Worm (Caenorhabditis elegans) whole organism, young adult: ENCODE measurements around the gene lgc-21.

Experiments used
- B0019.2 ChIP-seq: fragments of 200-800 bp; sonication (Bioruptor generic); conservative IDR thresholded peaks from 2 replicates; pipeline ENCODE4 v1.3.6; 2022; ENCODE audit warnings: missing genetic modification reagents, missing genetic modification characterization, missing compliant biosample characterization
- B0261.1 ChIP-seq: sonication (generic microtip); optimal IDR thresholded peaks from 2 replicates; lab custom pipeline; 2016; ENCODE audit warnings: mild to moderate bottlenecking, missing genetic modification characterization, moderate library complexity, missing compliant biosample characterization
- C06A6.2 ChIP-seq: fragments of 200-800 bp; sonication (Bioruptor generic); conservative IDR thresholded peaks from 2 replicates; pipeline ENCODE4 v1.3.6; 2022; ENCODE audit warnings: missing genetic modification characterization, missing compliant biosample characterization
- F55B11.4 ChIP-seq: sonication (generic microtip); optimal IDR thresholded peaks from 2 replicates; lab custom pipeline; 2016; ENCODE audit warnings: missing compliant biosample characterization, missing genetic modification characterization, borderline replicate concordance; ENCODE audit not compliant: insufficient read depth
- K12H6.12 ChIP-seq: fragments of 200-800 bp; sonication (Bioruptor generic); optimal IDR thresholded peaks from 2 replicates; lab custom pipeline; 2018; ENCODE audit warnings: mild to moderate bottlenecking, missing genetic modification characterization, missing compliant biosample characterization
- Y53G8AR.9 ChIP-seq: fragments of 200-800 bp; sonication (Bioruptor generic); conservative IDR thresholded peaks from 2 replicates; pipeline ENCODE4 v1.3.6; 2022; ENCODE audit warnings: missing genetic modification reagents, missing genetic modification characterization, missing compliant biosample characterization
- Y95B8A.8 ChIP-seq: fragments of 200-800 bp; sonication (Bioruptor generic); IDR thresholded peaks from 2 replicates; pipeline ENCODE4 v1.3.6; 2022; ENCODE audit warnings: missing genetic modification reagents, missing genetic modification characterization, missing compliant biosample characterization
- attf-5 ChIP-seq: fragments of 200-800 bp; sonication (Bioruptor generic); optimal IDR thresholded peaks from 2 replicates; lab custom pipeline; 2018; ENCODE audit warnings: mild to moderate bottlenecking, missing genetic modification characterization, missing compliant biosample characterization
- attf-6 ChIP-seq: fragments of 200-800 bp; sonication (Bioruptor generic); IDR thresholded peaks from 2 replicates; pipeline ENCODE4 v1.3.6; 2022; ENCODE audit warnings: missing genetic modification reagents, missing genetic modification characterization, missing compliant biosample characterization
- ccch-3 ChIP-seq: fragments of 200-800 bp; sonication (Bioruptor generic); optimal IDR thresholded peaks from 2 replicates; lab custom pipeline; 2018; ENCODE audit warnings: mild to moderate bottlenecking, missing genetic modification characterization, missing compliant biosample characterization
- cebp-1 ChIP-seq, 2 experiments: fragments of 200-800 bp in 1 of 2; sonication (Bioruptor generic) in 1 of 2; sonication (generic microtip) in 1 of 2; IDR thresholded peaks in 1 of 2; optimal IDR thresholded peaks in 1 of 2; 2 replicates each; pipeline versions ENCODE4 v1.3.6 to Lab custom; 2017 to 2022; ENCODE audit warnings: missing compliant biosample characterization in 2 of 2, missing genetic modification characterization in 2 of 2, mild to moderate bottlenecking in 1 of 2, missing genetic modification reagents in 1 of 2, moderate library complexity in 1 of 2
- ceh-100 ChIP-seq: fragments of 200-800 bp; sonication (Bioruptor generic); IDR thresholded peaks from 2 replicates; pipeline ENCODE4 v1.3.6; 2022; ENCODE audit warnings: missing genetic modification reagents, missing genetic modification characterization, missing compliant biosample characterization
- ceh-27 ChIP-seq: fragments of 200-800 bp; sonication (Bioruptor generic); optimal IDR thresholded peaks from 2 replicates; lab custom pipeline; 2018; ENCODE audit warnings: mild to moderate bottlenecking, missing genetic modification characterization, moderate library complexity, missing compliant biosample characterization
- die-1 ChIP-seq: sonication (generic microtip); optimal IDR thresholded peaks from 2 replicates; lab custom pipeline; 2016; ENCODE audit warnings: missing genotype, mild to moderate bottlenecking, missing genetic modification characterization, missing compliant biosample characterization
- dpl-1 ChIP-seq: fragments of 150-350 bp; optimal IDR thresholded peaks from 2 replicates; lab custom pipeline; 2014; ENCODE audit warnings: missing biosample characterization, missing genetic modification reagents, missing genetic modification characterization
- egrh-3 ChIP-seq: fragments of 200-800 bp; sonication (Bioruptor generic); IDR thresholded peaks from 2 replicates; pipeline ENCODE4 v1.3.6; 2022; ENCODE audit warnings: missing genetic modification reagents, missing genetic modification characterization, missing compliant biosample characterization
- hmg-1.2 ChIP-seq: fragments of 200-800 bp; sonication (Bioruptor generic); IDR thresholded peaks from 2 replicates; pipeline ENCODE4 v1.3.6; 2022; ENCODE audit warnings: missing genetic modification reagents, missing genetic modification characterization, missing compliant biosample characterization
- hrde-1 ChIP-seq: sonication (generic microtip); optimal IDR thresholded peaks from 2 replicates; lab custom pipeline; 2016; ENCODE audit warnings: missing genetic modification characterization, mild to moderate bottlenecking, missing compliant biosample characterization, moderate library complexity, missing genotype, missing genetic modification reagents, borderline replicate concordance
- hsf-1 ChIP-seq: fragments of 200-800 bp; sonication (Bioruptor generic); IDR thresholded peaks from 2 replicates; pipeline ENCODE4 v1.3.6; 2022; ENCODE audit warnings: missing genetic modification reagents, missing genetic modification characterization, missing compliant biosample characterization
- lag-1 ChIP-seq: fragments of 200-800 bp; sonication (Bioruptor generic); IDR thresholded peaks from 2 replicates; pipeline ENCODE4 v1.3.6; 2022; ENCODE audit warnings: missing genetic modification reagents, missing genetic modification characterization, missing compliant biosample characterization
- lin-26 ChIP-seq: fragments of 200-800 bp; sonication (Bioruptor generic); IDR thresholded peaks from 2 replicates; pipeline ENCODE4 v1.3.6; 2022; ENCODE audit warnings: missing genetic modification reagents, missing genetic modification characterization, missing compliant biosample characterization
- lin-40 ChIP-seq: sonication (generic microtip); optimal IDR thresholded peaks from 2 replicates; lab custom pipeline; 2016; ENCODE audit warnings: missing genetic modification characterization, mild to moderate bottlenecking, missing compliant biosample characterization, missing genotype, missing genetic modification reagents
- madf-10 ChIP-seq: sonication (generic microtip); optimal IDR thresholded peaks from 2 replicates; lab custom pipeline; 2016; ENCODE audit warnings: mild to moderate bottlenecking, missing genetic modification characterization, missing compliant biosample characterization
- madf-6 ChIP-seq: fragments of 200-800 bp; sonication (Bioruptor generic); IDR thresholded peaks from 2 replicates; pipeline ENCODE4 v1.3.6; 2022; ENCODE audit warnings: missing genetic modification reagents, missing genetic modification characterization, missing compliant biosample characterization
- mes-4 ChIP-seq: sonication (generic microtip); optimal IDR thresholded peaks from 2 replicates; lab custom pipeline; 2016; ENCODE audit warnings: missing genotype, missing genetic modification characterization, missing compliant biosample characterization
- pbrm-1 ChIP-seq: fragments of 200-800 bp; sonication (Bioruptor generic); IDR thresholded peaks from 2 replicates; pipeline ENCODE4 v1.3.6; 2022; ENCODE audit warnings: missing genetic modification reagents, missing genetic modification characterization, missing compliant biosample characterization
- pha-4 ChIP-seq: fragments of 150-350 bp; sonication (generic microtip); optimal IDR thresholded peaks from 2 replicates; lab custom pipeline; 2014; ENCODE audit warnings: missing biosample characterization, missing genetic modification reagents, missing genetic modification characterization
- rcor-1 ChIP-seq: fragments of 200-800 bp; sonication (Bioruptor generic); IDR thresholded peaks from 2 replicates; pipeline ENCODE4 v1.3.6; 2022; ENCODE audit warnings: missing genetic modification reagents, missing genetic modification characterization, missing compliant biosample characterization
- snpc-1.3 ChIP-seq: sonication (generic microtip); optimal IDR thresholded peaks from 2 replicates; lab custom pipeline; 2017; ENCODE audit warnings: missing genetic modification characterization, mild to moderate bottlenecking, missing compliant biosample characterization, antibody characterized with exemption, moderate library complexity, missing genotype, missing genetic modification reagents; ENCODE audit not compliant: insufficient read depth
- snpc-4 ChIP-seq, 5 experiments: fragments of 150-350 bp in 1 of 5; sonication (generic microtip) in 4 of 5; optimal IDR thresholded peaks; 2 replicates each; lab custom pipeline; 2014 to 2018; ENCODE audit warnings: missing genetic modification characterization in 5 of 5, missing biosample characterization in 3 of 5, antibody characterized with exemption in 2 of 5, mild to moderate bottlenecking in 2 of 5, missing compliant biosample characterization in 2 of 5, missing genotype in 2 of 5, moderate library complexity in 2 of 5, missing genetic modification reagents in 1 of 5
- somi-1 ChIP-seq: fragments of 200-800 bp; sonication (Bioruptor generic); optimal IDR thresholded peaks from 2 replicates; lab custom pipeline; 2018; ENCODE audit warnings: mild to moderate bottlenecking, missing genetic modification characterization, missing compliant biosample characterization
- tbp1 ChIP-seq: fragments of 200-800 bp; sonication (Bioruptor generic); optimal IDR thresholded peaks from 2 replicates; lab custom pipeline; 2018; ENCODE audit warnings: mild to moderate bottlenecking, missing genetic modification characterization, missing compliant biosample characterization
- tbx-9 ChIP-seq: sonication (generic microtip); optimal IDR thresholded peaks from 2 replicates; lab custom pipeline; 2016; ENCODE audit warnings: borderline replicate concordance, missing genetic modification characterization, inconsistent platforms, missing compliant biosample characterization
- ztf-18 ChIP-seq: sonication (generic microtip); optimal IDR thresholded peaks from 2 replicates; lab custom pipeline; 2016; ENCODE audit warnings: missing genotype, mild to moderate bottlenecking, missing genetic modification characterization, missing compliant biosample characterization
- ztf-26 ChIP-seq: sonication (generic microtip); optimal IDR thresholded peaks from 2 replicates; lab custom pipeline; 2017; ENCODE audit warnings: missing genetic modification characterization, missing compliant biosample characterization

lgc-21 gene

ce11 chrX:14101986-14102385, 34.2 kb upstream of the lgc-21 start, which contains the start of gene F16B12.6 (continued):
- peak; percentile 37 for TF ChIP-seq ztf-18 (tag; lab: Kevin White, UChicago)
- TF ChIP-seq egrh-3 (GFP tag; lab: Robert Waterston, UW), result peak; percentile 29; the same call in 1 of the 2 replicates
- TF ChIP-seq Y95B8A.8, result no peak
- TF ChIP-seq lag-1 (GFP tag; lab: Robert Waterston, UW), result no peak
- TF ChIP-seq madf-10 (tag; lab: Kevin White, UChicago), result peak; percentile 31
- TF ChIP-seq lin-40 (tag; lab: Kevin White, UChicago), result peak; percentile 64
- TF ChIP-seq snpc-4 (GFP tag; optimal IDR thresholded peaks at IDR 0.05; lab: Kevin White, UChicago), result no peak
- peak in 3 of 4 experiments; percentile 16 to 49 (median 17) for TF ChIP-seq snpc-4 (tag; optimal IDR thresholded peaks at IDR 0.05; lab: Kevin White, UChicago)
- peak; percentile 71 for TF ChIP-seq K12H6.12 (tag; lab: Kevin White, UChicago)
- TF ChIP-seq madf-6 (GFP tag; lab: Robert Waterston, UW), result peak; percentile 43; the same call in 1 of the 2 replicates
- TF ChIP-seq pbrm-1, result peak; percentile 56; the same call in 1 of the 2 replicates
- TF ChIP-seq hsf-1, result no peak
- no peak for TF ChIP-seq B0261.1 (tag; lab: Kevin White, UChicago)

ce11 chrX:14098618-14099118, 30.9 kb upstream of the lgc-21 start, which contains the start of gene F16B12.4:
Gene F16B12.4, minus strand, starts transcription at chrX:14098668.
- TF ChIP-seq madf-6 (GFP tag; lab: Robert Waterston, UW), result no peak
- no peak for TF ChIP-seq F55B11.4
- no peak for TF ChIP-seq mes-4
- TF ChIP-seq ceh-27 (GFP tag; lab: Kevin White, UChicago), result no peak
- TF ChIP-seq snpc-1.3 (tag; lab: Kevin White, UChicago), result no peak
- no peak for TF ChIP-seq attf-6
- peak; percentile 67 for TF ChIP-seq cebp-1 (GFP tag; IDR thresholded peaks at IDR 0.05; lab: Robert Waterston, UW)
- peak; percentile 80 for TF ChIP-seq cebp-1 (tag; optimal IDR thresholded peaks at IDR 0.05; lab: Kevin White, UChicago)
- no peak for TF ChIP-seq rcor-1 (GFP tag; lab: Robert Waterston, UW)
- no peak for TF ChIP-seq C06A6.2
- no peak for TF ChIP-seq pha-4 (tag; lab: Kevin White, UChicago)
- no peak for TF ChIP-seq hsf-1
- TF ChIP-seq ztf-26, result no peak
- peak; percentile 81; the same call in 1 of the 2 replicates for TF ChIP-seq hmg-1.2 (GFP tag; lab: Robert Waterston, UW)
- no peak for TF ChIP-seq lin-26 (GFP tag; lab: Robert Waterston, UW)
- no peak for TF ChIP-seq B0019.2
- TF ChIP-seq hrde-1 (tag; lab: Kevin White, UChicago), result no peak

- TF ChIP-seq pha-4 (tag; lab: Kevin White, UChicago), result no peak
- no peak for TF ChIP-seq F55B11.4
- TF ChIP-seq tbx-9 (tag; lab: Kevin White, UChicago), result no peak
- no peak for TF ChIP-seq Y53G8AR.9 (GFP tag; lab: Robert Waterston, UW)
- TF ChIP-seq attf-5 (GFP tag; lab: Kevin White, UChicago), result no peak
- no peak for TF ChIP-seq ccch-3 (GFP tag; lab: Kevin White, UChicago)
- no peak for TF ChIP-seq K12H6.12 (tag; lab: Kevin White, UChicago)
- TF ChIP-seq snpc-1.3 (tag; lab: Kevin White, UChicago), result no peak
- no peak for TF ChIP-seq tbp1 (GFP tag; lab: Kevin White, UChicago)
- TF ChIP-seq ceh-100 (GFP tag; lab: Robert Waterston, UW), result no peak
- no peak for TF ChIP-seq die-1 (tag; lab: Kevin White, UChicago)
- TF ChIP-seq ztf-26, result no peak
- no peak for TF ChIP-seq dpl-1
- TF ChIP-seq pbrm-1, result no peak
- no peak for TF ChIP-seq somi-1
Observed at ce11 chrX:14090990-14091389, 23.2 kb upstream of the lgc-21 start.
